Worm (Caenorhabditis elegans) whole organism, midembryonic: ENCODE measurements around the gene M04D8.8.

Source experiments
- T22C8.4 ChIP-seq: fragments of 200-800 bp; sonication (Bioruptor generic); IDR thresholded peaks from 2 replicates; pipeline ENCODE4 v1.3.6; 2022; ENCODE audit warnings: missing genetic modification characterization, missing compliant biosample characterization
- cog-1 ChIP-seq: sonication (generic microtip); optimal IDR thresholded peaks from 2 replicates; lab custom pipeline; 2016; ENCODE audit warnings: missing genetic modification characterization, missing compliant biosample characterization
- flt-1 ChIP-seq: fragments of 200-800 bp; sonication (Bioruptor generic); IDR thresholded peaks from 2 replicates; pipeline ENCODE4 v1.3.6; 2022; ENCODE audit warnings: missing genetic modification characterization, missing compliant biosample characterization
- klf-2 ChIP-seq: fragments of 200-800 bp; sonication (Bioruptor generic); conservative IDR thresholded peaks from 2 replicates; pipeline ENCODE4 v1.3.6; 2022; ENCODE audit warnings: missing genetic modification reagents, missing genetic modification characterization, missing compliant biosample characterization
- med-1 ChIP-seq: sonication (generic microtip); optimal IDR thresholded peaks from 2 replicates; lab custom pipeline; 2017; ENCODE audit warnings: missing genetic modification characterization, mild to moderate bottlenecking, missing compliant biosample characterization, antibody characterized with exemption, missing genetic modification reagents; ENCODE audit not compliant: insufficient read depth
- tab-1 ChIP-seq: fragments of 200-800 bp; sonication (Bioruptor generic); IDR thresholded peaks from 2 replicates; pipeline ENCODE4 v1.3.6; 2022; ENCODE audit warnings: missing genetic modification characterization, missing compliant biosample characterization
- ztf-23 ChIP-seq: fragments of 200-800 bp; sonication (Bioruptor generic); IDR thresholded peaks from 2 replicates; pipeline ENCODE4 v1.3.6; 2022; ENCODE audit warnings: missing genetic modification reagents, missing genetic modification characterization, missing compliant biosample characterization
- ztf-29 ChIP-seq: fragments of 200-800 bp; sonication (Bioruptor generic); IDR thresholded peaks from 2 replicates; pipeline ENCODE4 v1.3.6; 2022; ENCODE audit warnings: missing genetic modification reagents, missing genetic modification characterization, missing compliant biosample characterization

- TF ChIP-seq klf-2 (GFP tag; lab: Robert Waterston, UW) (no peak), flt-1 (GFP tag; lab: Robert Waterston, UW) (no peak), cog-1 (tag; lab: Kevin White, UChicago) (no peak), ztf-23 (GFP tag; lab: Robert Waterston, UW) (no peak), tab-1 (GFP tag; lab: Robert Waterston, UW) (no peak), ztf-29 (GFP tag; lab: Robert Waterston, UW) (no peak), T22C8.4 (GFP tag; lab: Robert Waterston, UW) (no peak), med-1 (GFP tag; lab: Kevin White, UChicago) (no peak)
Measured at ce11 chrIII:10006734-10007348, 27.1 kb upstream of the M04D8.8 start, which contains the start of gene C05B5.8.
